Worm (Caenorhabditis elegans) whole organism, young adult: ENCODE data around the gene C50F4.16.

Experiments
- lag-1 ChIP-seq: fragments of 200-800 bp; sonication (Bioruptor generic); IDR thresholded peaks from 2 replicates; pipeline ENCODE4 v1.3.6; 2022; ENCODE audit warnings: missing genetic modification reagents, missing genetic modification characterization, missing compliant biosample characterization
- lir-1 ChIP-seq: fragments of 200-800 bp; sonication (Bioruptor generic); conservative IDR thresholded peaks from 2 replicates; pipeline ENCODE4 v1.3.6; 2022; ENCODE audit warnings: missing genetic modification reagents, missing genetic modification characterization, missing compliant biosample characterization
- nhr-179 ChIP-seq: sonication (generic microtip); optimal IDR thresholded peaks from 2 replicates; lab custom pipeline; 2016; ENCODE audit warnings: mild to moderate bottlenecking, missing genetic modification characterization, missing compliant biosample characterization
- unc-130 ChIP-seq: sonication (generic microtip); optimal IDR thresholded peaks from 2 replicates; lab custom pipeline; 2016; ENCODE audit warnings: missing genetic modification reagents, missing genetic modification characterization, missing compliant biosample characterization
- unc-62 ChIP-seq: fragments of 150-350 bp; optimal IDR thresholded peaks from 2 replicates; lab custom pipeline; 2014; ENCODE audit warnings: missing biosample characterization, missing genetic modification reagents, missing genetic modification characterization

DNA sequence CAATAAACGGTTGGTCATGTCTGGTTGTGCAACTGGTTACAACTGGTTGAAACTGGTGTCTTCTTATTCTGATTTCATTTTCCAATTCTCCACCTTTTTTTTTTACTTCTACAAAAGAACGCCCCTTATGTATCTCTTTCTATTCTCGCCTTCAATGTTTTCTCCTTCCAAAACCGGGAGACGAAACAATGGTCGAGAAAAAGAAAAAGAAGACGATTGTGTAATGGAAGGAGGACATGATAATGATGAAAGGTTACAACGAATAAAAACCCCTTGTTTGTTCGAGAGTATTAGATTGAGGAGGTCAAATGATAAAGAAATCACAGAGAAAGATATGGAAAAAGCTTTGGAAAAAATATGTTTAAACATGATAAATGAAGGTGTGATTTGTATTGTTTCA lies 22.6 kb downstream of the C50F4.16 start, which contains the start of gene C50F4.8:
- no peak for TF ChIP-seq nhr-179 (tag; lab: Kevin White, UChicago)
- TF ChIP-seq unc-130 (GFP tag; lab: Kevin White, UChicago): no peak
- no peak for TF ChIP-seq unc-62 (GFP tag; lab: Kevin White, UChicago)
- TF ChIP-seq lir-1: no peak
- no peak for TF ChIP-seq lag-1 (GFP tag; lab: Robert Waterston, UW)
